Worm (Caenorhabditis elegans) whole organism, dauer: ENCODE measurements around the gene srsx-12.

Experiments
- unc-62 ChIP-seq: sonication (generic microtip); optimal IDR thresholded peaks from 2 replicates; lab custom pipeline; 2017; ENCODE audit warnings: missing biosample characterization, missing genetic modification reagents, missing genetic modification characterization

srsx-12 gene

DNA sequence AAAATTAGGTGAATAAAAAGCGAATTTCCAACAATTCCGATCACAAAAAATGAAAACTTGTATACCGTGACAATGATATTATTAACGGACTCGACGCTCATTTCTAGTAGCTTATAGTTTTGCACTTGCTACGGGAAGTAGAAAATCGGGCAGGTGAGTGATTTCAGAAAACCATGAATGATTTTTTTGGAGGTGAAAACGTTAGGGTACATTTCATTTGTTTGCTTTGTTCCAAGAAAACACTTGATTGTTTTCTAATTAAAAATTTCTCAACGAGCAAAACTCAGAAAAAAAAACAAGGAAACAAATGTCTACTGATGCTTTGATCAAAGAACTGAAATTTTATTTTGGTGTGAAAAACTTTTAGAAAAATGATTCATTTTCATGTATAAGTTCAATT is at the start of gene srsx-12:
Gene srsx-12, minus strand, starts transcription at position 101 of the 400 bp plus-strand sequence.
- no peak for TF ChIP-seq unc-62 (GFP tag; lab: Kevin White, UChicago)

DNA sequence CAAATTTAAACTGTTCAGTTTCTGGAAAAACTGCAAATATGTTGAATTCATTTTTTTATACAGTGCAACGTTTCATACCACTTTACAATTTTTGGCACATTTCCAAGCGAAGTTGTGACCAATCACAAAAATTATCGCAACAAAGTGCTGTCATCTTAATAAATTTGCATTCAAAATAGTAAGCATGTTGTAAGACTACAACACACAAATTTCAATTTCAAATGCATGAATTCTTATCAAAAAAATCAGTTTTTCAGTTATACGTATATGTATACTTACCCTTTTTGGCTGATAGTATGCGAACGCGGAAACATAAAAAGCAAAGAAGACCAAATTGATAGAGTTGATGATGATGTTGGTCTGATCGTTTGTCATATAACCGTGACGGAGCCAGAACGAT is 49.4 kb upstream of the srsx-12 start:
- TF ChIP-seq unc-62 (GFP tag; lab: Kevin White, UChicago): no peak

DNA sequence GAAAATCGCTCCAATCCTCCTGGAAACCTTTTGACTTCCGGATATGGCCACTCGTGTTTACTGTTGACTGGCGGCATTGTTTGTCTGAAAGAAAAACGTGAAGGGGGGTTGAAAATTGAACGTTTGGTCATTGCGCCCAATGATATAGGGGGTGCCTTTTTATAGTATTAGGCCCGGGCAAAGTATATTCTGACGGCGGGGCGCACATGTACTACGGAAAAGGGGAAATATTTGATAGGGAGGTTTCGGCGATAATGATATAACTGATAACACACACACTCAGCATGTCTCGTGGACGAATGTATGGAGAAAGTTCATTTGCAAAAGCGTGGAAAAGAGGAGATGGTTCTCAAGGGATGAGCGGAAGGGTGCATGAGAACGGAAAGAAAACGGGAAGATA is 46.9 kb upstream of the srsx-12 start, which contains the start of gene cpt-4:
Gene cpt-4, minus strand, starts transcription at position 84 of the 400 bp plus-strand sequence.
- TF ChIP-seq unc-62 (GFP tag; lab: Kevin White, UChicago): no peak

DNA sequence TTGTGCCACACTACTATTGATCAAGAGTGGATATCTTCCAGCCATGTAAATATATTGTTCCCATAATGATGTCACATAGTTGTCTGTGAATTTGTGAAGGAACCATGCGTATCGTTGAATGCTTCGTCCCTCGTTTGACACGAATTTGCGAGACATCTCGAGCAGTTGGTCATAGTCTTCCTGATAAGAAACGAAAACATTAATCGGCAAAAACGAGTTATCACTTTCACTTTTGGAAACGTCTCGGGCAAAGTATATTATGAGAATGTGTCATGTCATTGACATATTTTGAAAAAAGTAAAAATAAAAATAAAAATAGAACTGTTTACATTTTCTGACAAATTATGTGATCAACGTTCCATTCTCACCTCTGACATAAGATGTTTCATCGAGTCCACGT is 45.7 kb upstream of the srsx-12 start:
- TF ChIP-seq unc-62 (GFP tag; lab: Kevin White, UChicago): no peak

DNA sequence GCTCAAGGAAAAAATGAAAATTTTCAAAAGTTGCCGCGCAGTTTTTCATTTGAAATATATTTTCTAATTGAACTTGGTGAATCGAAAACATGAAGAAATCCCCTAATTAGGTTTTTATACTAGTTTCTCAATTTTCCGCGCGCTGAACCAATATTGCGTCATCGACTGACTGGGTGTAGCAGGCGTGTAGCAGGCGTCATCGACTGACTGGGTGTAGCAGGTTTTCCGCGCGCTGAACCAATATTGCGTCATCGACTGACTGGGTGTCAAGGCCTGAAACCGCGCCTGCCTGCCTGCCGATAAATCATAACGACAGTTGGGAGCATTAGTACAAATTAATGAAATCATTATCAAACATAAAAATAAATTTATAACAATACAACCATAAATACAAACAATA is 42.6 kb upstream of the srsx-12 start:
- no peak for TF ChIP-seq unc-62 (GFP tag; lab: Kevin White, UChicago)

DNA sequence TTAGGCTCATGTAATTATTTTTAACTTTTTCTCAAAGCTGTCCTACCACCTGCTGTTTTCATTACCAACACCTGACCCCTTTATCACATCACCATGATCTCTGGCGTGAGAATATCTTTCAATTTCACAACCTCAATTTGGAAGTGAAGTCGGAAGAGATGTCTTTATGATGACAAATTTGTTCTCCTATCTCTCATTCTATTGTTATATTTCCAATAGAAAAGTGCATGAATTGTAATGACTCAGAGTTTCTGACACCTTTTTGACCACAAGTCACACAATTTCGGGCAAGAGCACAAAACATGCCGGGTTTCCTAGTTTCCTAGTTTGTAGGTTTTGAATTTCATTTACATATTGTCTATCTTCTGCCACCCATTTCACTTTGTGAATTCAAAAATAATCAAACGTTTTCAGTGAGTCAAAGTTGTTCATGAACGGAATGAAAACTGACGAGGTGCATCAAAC is 38.1 kb upstream of the srsx-12 start, which contains the start of gene srr-4:
Gene srr-4, plus strand, starts transcription at position 415 of the 465 bp plus-strand sequence.
- no peak for TF ChIP-seq unc-62 (GFP tag; lab: Kevin White, UChicago)

DNA sequence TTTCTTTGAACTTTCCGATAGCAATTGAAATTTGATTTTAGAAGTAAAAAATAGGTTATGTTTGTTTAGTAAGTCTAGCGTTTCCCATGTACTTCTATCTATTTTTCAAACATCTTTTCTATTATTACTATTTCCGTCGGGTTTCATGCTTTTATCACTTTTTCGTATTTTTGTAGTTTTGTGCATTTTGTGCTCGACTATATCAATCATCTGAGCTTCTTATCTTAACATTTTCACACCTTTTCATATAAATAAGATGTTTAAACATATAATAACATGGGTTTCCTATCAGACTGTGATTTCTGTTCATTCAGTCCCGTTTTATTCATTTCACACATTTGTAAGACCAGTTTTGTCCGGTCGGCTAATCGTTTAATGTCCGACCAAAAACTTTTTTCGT is 37.3 kb upstream of the srsx-12 start:
- TF ChIP-seq unc-62 (GFP tag; lab: Kevin White, UChicago): no peak

DNA sequence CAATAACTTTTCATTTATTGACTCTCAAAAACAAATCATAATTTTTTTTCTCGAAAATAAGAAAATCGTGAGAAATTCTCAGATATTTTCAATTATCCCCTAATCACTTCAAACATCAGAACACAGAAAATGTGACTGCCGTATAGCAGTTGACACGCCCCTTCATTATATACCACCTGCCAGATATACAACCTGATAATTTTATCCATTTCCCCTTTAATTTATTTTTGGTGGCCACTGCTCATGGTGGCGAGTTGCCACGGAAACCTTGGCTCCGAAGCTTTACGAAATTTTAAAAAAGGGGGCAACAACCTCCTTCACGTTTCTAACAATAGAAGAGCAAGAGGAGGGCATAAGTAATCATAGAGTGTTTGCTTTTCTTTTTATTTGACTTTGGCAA is 36.0 kb upstream of the srsx-12 start:
- TF ChIP-seq unc-62 (GFP tag; lab: Kevin White, UChicago): no peak

DNA sequence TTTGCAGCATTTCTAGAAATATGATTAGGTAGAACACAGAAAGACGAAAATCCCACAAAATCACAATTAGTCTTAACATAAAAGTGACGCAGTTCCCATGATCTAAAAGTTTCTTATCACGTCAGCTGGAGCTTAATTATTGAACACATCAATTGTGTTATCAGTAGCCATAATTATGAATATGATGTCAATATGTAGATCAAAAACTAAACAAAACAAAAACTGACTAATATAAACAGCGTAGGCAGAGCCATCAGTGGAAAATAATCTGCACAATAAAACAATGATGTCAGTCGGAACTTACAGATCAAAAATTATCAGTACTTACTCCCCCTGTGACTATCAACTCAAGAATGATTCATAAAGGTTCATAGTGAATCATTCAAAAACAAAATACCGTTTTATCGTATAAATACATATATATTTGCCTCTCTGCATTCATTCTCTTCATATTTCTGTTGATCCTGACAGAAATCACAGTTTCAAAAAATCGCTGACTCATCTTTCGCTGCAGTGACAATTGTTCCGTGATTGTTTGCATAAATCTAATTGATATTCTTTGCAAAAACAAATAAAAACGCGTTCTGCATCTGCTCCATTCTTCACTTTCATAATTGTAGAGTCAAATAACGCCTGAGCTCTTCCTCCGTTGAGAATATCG is 31.6 kb upstream of the srsx-12 start, which contains the start of gene srr-6:
Gene srr-6, plus strand, starts transcription at position 611 of the 661 bp plus-strand sequence.
- no peak for TF ChIP-seq unc-62 (GFP tag; lab: Kevin White, UChicago)

DNA sequence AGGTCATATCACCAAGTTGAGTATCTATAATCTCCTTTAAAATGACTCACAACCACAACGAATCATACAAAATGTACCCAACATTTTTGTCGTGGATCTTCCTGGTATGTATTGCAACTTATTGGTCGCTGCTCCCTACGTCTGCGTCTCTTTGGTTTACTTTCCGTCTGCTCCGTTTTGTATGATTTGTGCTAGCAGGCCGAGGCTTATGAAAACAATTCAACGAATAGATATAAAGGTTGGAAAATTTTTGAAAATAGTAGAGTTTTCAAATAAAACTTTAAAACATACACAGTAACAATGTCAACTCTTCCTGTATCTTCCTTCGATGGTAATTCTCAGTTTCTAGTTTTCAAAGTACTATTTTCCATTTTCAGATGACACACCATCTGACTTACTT is 20.6 kb upstream of the srsx-12 start, which contains the start of gene srr-8:
Gene srr-8, plus strand, starts transcription at position 301 of the 400 bp plus-strand sequence.
- TF ChIP-seq unc-62 (GFP tag; lab: Kevin White, UChicago): no peak

DNA sequence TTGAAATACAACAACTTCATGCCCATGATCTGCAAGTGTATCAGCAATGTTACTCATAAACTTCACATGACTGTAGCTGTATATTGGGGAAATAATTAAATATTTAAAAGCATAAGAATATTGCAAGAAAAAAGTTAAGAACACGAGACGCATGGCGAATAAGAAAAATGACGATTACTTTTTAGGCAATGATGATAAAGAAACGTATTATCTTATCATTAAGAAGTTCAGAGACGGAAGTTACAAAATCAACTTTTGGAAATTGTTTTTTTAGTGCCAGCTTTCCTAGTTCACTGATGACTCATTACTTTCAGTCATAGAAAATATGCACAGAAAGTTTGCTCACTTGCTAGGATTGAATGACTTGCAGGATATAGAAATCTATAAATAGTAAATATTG is 19.6 kb upstream of the srsx-12 start, which contains the start of gene ugt-7:
Gene ugt-7, minus strand, starts transcription at position 161 of the 400 bp plus-strand sequence.
- TF ChIP-seq unc-62 (GFP tag; lab: Kevin White, UChicago): no peak

DNA sequence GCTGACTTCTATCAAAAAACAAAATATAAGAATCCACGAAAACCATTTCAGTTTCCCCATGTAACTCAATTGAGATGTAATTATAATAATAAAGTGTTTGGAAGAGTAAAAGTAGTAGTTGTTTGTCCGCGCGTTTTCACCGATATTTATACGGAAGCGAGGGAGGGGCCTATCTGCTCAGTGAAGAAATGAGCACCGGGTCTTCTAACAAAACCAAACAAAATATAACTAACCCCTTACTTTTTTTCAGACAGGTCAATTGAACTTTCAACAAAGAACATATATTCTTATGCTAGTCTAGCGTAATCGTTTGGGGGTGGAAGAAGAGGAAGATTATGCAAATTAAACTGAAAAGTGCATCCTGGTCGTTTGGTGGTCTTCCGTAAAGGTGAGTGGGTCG is 14.4 kb upstream of the srsx-12 start, which contains the start of gene ncx-9:
Gene ncx-9, minus strand, starts transcription at position 101 of the 400 bp plus-strand sequence.
- no peak for TF ChIP-seq unc-62 (GFP tag; lab: Kevin White, UChicago)

DNA sequence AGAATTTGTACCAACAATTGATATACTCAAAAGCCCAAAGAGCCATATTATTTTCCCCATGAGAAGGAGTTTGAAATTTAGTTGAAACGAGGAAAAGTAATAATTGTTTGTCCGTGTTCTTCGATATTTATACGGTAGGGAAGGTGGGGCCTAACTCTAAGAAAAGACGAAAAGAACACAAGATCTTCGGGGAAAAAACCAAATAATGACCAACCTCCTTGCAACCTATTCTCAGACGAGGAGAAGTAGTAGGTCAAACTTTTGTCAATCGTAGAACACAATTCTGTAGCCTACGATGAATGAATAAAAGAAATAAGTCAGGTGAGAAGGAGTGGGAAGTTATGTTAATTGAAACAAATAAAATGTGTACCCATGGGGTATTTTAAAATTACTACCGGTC is 6.3 kb upstream of the srsx-12 start, which contains the start of gene ncx-8:
Gene ncx-8, minus strand, starts transcription at position 101 of the 400 bp plus-strand sequence.
- no peak for TF ChIP-seq unc-62 (GFP tag; lab: Kevin White, UChicago)

DNA sequence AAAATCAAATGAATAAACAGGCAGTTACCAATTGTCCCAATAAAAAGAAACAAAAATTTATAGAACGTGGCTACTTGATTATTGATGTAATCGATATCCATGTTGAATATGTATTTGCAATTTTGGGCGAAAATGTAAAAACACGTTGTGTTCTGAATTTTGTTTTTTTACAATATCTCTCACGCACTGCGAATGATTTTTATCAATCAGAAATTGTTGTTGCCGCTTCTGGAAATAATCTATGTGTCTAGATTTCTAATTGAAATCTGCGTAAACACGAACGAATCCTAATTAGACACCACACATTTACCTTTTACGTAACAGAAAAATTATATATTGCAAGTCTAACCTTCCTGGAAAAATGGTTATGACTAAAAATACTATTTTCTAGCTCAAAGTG is 2.3 kb upstream of the srsx-12 start, which contains the start of gene srsx-13:
Gene srsx-13, minus strand, starts transcription at position 101 of the 400 bp plus-strand sequence.
- TF ChIP-seq unc-62 (GFP tag; lab: Kevin White, UChicago): no peak

DNA sequence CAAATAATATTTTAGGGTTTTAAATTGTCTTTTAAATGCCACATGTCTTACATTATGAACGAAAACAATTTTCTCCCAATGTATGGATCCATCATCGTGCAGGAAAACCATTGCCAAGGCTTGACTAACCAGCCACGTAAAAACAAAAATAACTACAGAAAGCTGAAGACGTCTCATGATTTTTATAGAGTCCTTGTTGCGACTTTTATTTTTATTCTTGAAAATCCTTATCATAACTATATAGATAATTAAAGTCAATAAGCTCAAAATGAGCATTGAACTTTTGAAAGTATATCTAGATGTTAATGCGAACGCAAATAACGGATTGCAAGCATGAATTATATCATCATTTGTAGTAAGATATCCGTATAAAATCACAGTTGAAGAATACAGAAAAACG is 679 bp downstream of the srsx-12 start:
- TF ChIP-seq unc-62 (GFP tag; lab: Kevin White, UChicago): no peak

DNA sequence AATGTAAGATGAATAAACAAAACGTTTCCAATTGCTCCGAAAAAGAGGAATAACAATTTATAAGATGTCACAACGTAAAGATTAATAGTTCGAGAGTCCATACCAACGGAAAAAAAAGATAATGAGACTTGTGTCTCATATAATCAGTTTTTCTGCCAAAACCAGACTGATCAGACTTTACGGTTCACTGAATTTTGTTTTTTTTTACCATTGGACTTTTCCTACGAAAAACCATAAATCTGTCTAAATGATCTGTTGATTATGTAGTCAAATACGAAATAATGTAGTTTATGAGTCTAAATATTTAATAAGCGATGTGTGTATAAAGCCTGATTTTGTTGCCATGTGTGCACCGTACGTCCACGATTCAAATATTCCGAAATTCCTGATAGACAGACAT is 1.7 kb downstream of the srsx-12 start, which contains the start of gene srsx-11:
Gene srsx-11, minus strand, starts transcription at position 101 of the 400 bp plus-strand sequence.
- TF ChIP-seq unc-62 (GFP tag; lab: Kevin White, UChicago): no peak
